Worm (Caenorhabditis elegans) whole organism, L2 larva: ENCODE results near the gene str-207.

Experiments used
- R02D3.7 ChIP-seq: fragments of 150-350 bp; optimal IDR thresholded peaks from 2 replicates; lab custom pipeline; 2014; ENCODE audit warnings: missing biosample characterization, missing genetic modification characterization
- ama-1 ChIP-seq: fragments of 150-350 bp; optimal IDR thresholded peaks from 2 replicates; lab custom pipeline; 2018; ENCODE audit warnings: inconsistent platforms
- dmd-4 ChIP-seq: sonication (generic microtip); optimal IDR thresholded peaks from 2 replicates; lab custom pipeline; 2017; ENCODE audit warnings: missing biosample characterization, missing genetic modification characterization
- gmeb-1 ChIP-seq: fragments of 150-350 bp; optimal IDR thresholded peaks from 2 replicates; lab custom pipeline; 2014; ENCODE audit warnings: missing biosample characterization, missing genetic modification characterization
- lin-13 ChIP-seq: fragments of 150-350 bp; optimal IDR thresholded peaks from 2 replicates; lab custom pipeline; 2014; ENCODE audit warnings: missing biosample characterization, missing genetic modification reagents, missing genetic modification characterization
- lsy-2 ChIP-seq, 2 experiments: fragments of 150-350 bp in 1 of 2; sonication (generic microtip) in 1 of 2; optimal IDR thresholded peaks; 2 replicates each; lab custom pipeline; 2014 to 2017; ENCODE audit warnings: missing biosample characterization in 2 of 2, missing genetic modification characterization in 2 of 2
- mdl-1 ChIP-seq, 2 experiments: fragments of 150-350 bp in 1 of 2; sonication (generic microtip) in 1 of 2; optimal IDR thresholded peaks; 2 replicates each; lab custom pipeline; 2017; ENCODE audit warnings: missing biosample characterization in 2 of 2, missing genetic modification characterization in 2 of 2
- nhr-237 ChIP-seq: fragments of 150-350 bp; optimal IDR thresholded peaks from 2 replicates; lab custom pipeline; 2014; ENCODE audit warnings: missing biosample characterization, missing genetic modification characterization
- nhr-77 ChIP-seq: fragments of 150-350 bp; optimal IDR thresholded peaks from 2 replicates; lab custom pipeline; 2014; ENCODE audit warnings: missing biosample characterization, missing genetic modification characterization
- skn-1 ChIP-seq: sonication (generic microtip); optimal IDR thresholded peaks from 2 replicates; lab custom pipeline; 2017; ENCODE audit warnings: missing biosample characterization, missing genetic modification characterization
- unc-39 ChIP-seq: fragments of 150-350 bp; optimal IDR thresholded peaks from 2 replicates; lab custom pipeline; 2014; ENCODE audit warnings: missing biosample characterization, missing genetic modification characterization
- unc-62 ChIP-seq: fragments of 150-350 bp; optimal IDR thresholded peaks from 2 replicates; lab custom pipeline; 2014; ENCODE audit warnings: missing biosample characterization, missing genetic modification reagents, missing genetic modification characterization
- zag-1 ChIP-seq: fragments of 150-350 bp; optimal IDR thresholded peaks from 2 replicates; lab custom pipeline; 2014; ENCODE audit warnings: missing biosample characterization, missing genetic modification characterization
- ztf-11 ChIP-seq: sonication (generic microtip); optimal IDR thresholded peaks from 2 replicates; lab custom pipeline; 2017; ENCODE audit warnings: missing biosample characterization, missing genetic modification characterization

- TF ChIP-seq nhr-237 (tag; lab: Kevin White, UChicago) (no peak), dmd-4 (tag; lab: Kevin White, UChicago) (no peak), lin-13 (no peak), mdl-1 (tag; optimal IDR thresholded peaks at IDR 0.05; lab: Kevin White, UChicago) (no peak), unc-39 (tag; lab: Kevin White, UChicago) (no peak), unc-62 (no peak), lsy-2 (tag; optimal IDR thresholded peaks at IDR 0.05; lab: Kevin White, UChicago) (no peak), skn-1 (tag; lab: Kevin White, UChicago) (no peak), ztf-11 (tag; lab: Kevin White, UChicago) (no peak), ama-1 (lab: Kevin White, UChicago) (no peak), nhr-77 (tag; lab: Kevin White, UChicago) (no peak), zag-1 (tag; lab: Kevin White, UChicago) (no peak), R02D3.7 (tag; lab: Kevin White, UChicago) (no peak), gmeb-1 (tag; lab: Kevin White, UChicago) (no peak)
These were observed 17.2 kb downstream of the str-207 start for ce11 chrV:4968775-4969174.
